Fruit fly (Drosophila melanogaster): Measurements from ENCODE around the gene CG11029.

dm6 chr2L:5766042-5766441, 20.1 kb downstream of the CG11029 start, which contains the start of gene obst-E:
- TF ChIP-seq ey (GFP tag; optimal IDR thresholded peaks at IDR 0.05), result no peak
- no peak for TF ChIP-seq Mio (GFP tag; optimal IDR thresholded peaks at IDR 0.05)
- no peak for TF ChIP-seq OdsH (GFP tag; optimal IDR thresholded peaks at IDR 0.05)
- no peak for TF ChIP-seq Myc (optimal IDR thresholded peaks at IDR 0.05)

All from whole organism, wandering third instar larva.